Worm (Caenorhabditis elegans) whole organism, late embryonic: ENCODE data around the gene nlp-13.
A peak's percentile ranks its signal among the peaks of the same experiment; 100 is the strongest.

Source experiments
- C08G9.2 ChIP-seq: sonication (generic microtip); optimal IDR thresholded peaks from 2 replicates; lab custom pipeline; 2016; ENCODE audit warnings: mild to moderate bottlenecking, missing genetic modification characterization, moderate library complexity, missing compliant biosample characterization
- K02D7.2 ChIP-seq: sonication (generic microtip); optimal IDR thresholded peaks from 2 replicates; lab custom pipeline; 2017; ENCODE audit warnings: mild to moderate bottlenecking, missing genetic modification characterization, missing compliant biosample characterization
- T23F11.4 ChIP-seq: fragments of 200-800 bp; sonication (Bioruptor generic); optimal IDR thresholded peaks from 2 replicates; lab custom pipeline; 2018; ENCODE audit warnings: mild to moderate bottlenecking, missing genetic modification characterization, missing compliant biosample characterization
- Y22D7AL.16 ChIP-seq: sonication (generic microtip); optimal IDR thresholded peaks from 2 replicates; lab custom pipeline; 2016; ENCODE audit warnings: missing genetic modification characterization, missing compliant biosample characterization
- ahr-1 ChIP-seq: sonication (generic microtip); optimal IDR thresholded peaks from 2 replicates; lab custom pipeline; 2016; ENCODE audit warnings: missing genetic modification characterization, missing compliant biosample characterization
- ama-1 ChIP-seq: fragments of 150-350 bp; optimal IDR thresholded peaks from 2 replicates; lab custom pipeline; 2014
- ceh-34 ChIP-seq: sonication (generic microtip); optimal IDR thresholded peaks from 2 replicates; lab custom pipeline; 2016; ENCODE audit warnings: mild to moderate bottlenecking, missing genetic modification characterization, missing compliant biosample characterization
- ceh-45 ChIP-seq: fragments of 200-800 bp; sonication (Bioruptor generic); IDR thresholded peaks from 2 replicates; pipeline ENCODE4 v1.3.6; 2022; ENCODE audit warnings: missing genetic modification reagents, missing genetic modification characterization, missing compliant biosample characterization
- ceh-48 ChIP-seq: sonication (generic microtip); optimal IDR thresholded peaks from 2 replicates; lab custom pipeline; 2016; ENCODE audit warnings: missing genetic modification characterization, inconsistent platforms, missing compliant biosample characterization
- dmd-4 ChIP-seq: sonication (generic microtip); optimal IDR thresholded peaks from 2 replicates; lab custom pipeline; 2016; ENCODE audit warnings: borderline replicate concordance, missing genetic modification characterization, missing compliant biosample characterization
- elt-2 ChIP-seq: sonication (generic microtip); optimal IDR thresholded peaks from 2 replicates; lab custom pipeline; 2016; ENCODE audit warnings: missing genetic modification reagents, missing genetic modification characterization, missing compliant biosample characterization
- elt-4 ChIP-seq: sonication (generic microtip); optimal IDR thresholded peaks from 2 replicates; lab custom pipeline; 2016; ENCODE audit warnings: missing genetic modification characterization, missing compliant biosample characterization
- ets-4 ChIP-seq: sonication (generic microtip); optimal IDR thresholded peaks from 2 replicates; lab custom pipeline; 2016; ENCODE audit warnings: missing genetic modification characterization, missing compliant biosample characterization
- fax-1 ChIP-seq: sonication (generic microtip); optimal IDR thresholded peaks from 2 replicates; lab custom pipeline; 2016; ENCODE audit warnings: missing genotype, missing genetic modification characterization, missing compliant biosample characterization
- fkh-10 ChIP-seq: fragments of 150-350 bp; optimal IDR thresholded peaks from 2 replicates; lab custom pipeline; 2014; ENCODE audit warnings: missing biosample characterization, missing genetic modification reagents, missing genetic modification characterization
- fkh-6 ChIP-seq: sonication (generic microtip); optimal IDR thresholded peaks from 2 replicates; lab custom pipeline; 2016; ENCODE audit warnings: missing genetic modification characterization, missing compliant biosample characterization
- hlh-15 ChIP-seq: sonication (generic microtip); optimal IDR thresholded peaks from 2 replicates; lab custom pipeline; 2016; ENCODE audit warnings: missing genetic modification characterization, missing compliant biosample characterization
- hlh-30 ChIP-seq: sonication (generic microtip); optimal IDR thresholded peaks from 2 replicates; lab custom pipeline; 2017; ENCODE audit warnings: antibody characterized with exemption, missing genetic modification characterization, missing compliant biosample characterization; ENCODE audit not compliant: insufficient read depth
- lim-6 ChIP-seq: sonication (generic microtip); optimal IDR thresholded peaks from 2 replicates; lab custom pipeline; 2016; ENCODE audit warnings: missing genetic modification characterization, missing compliant biosample characterization
- lin-11 ChIP-seq: fragments of 200-800 bp; sonication (Bioruptor generic); optimal IDR thresholded peaks from 2 replicates; lab custom pipeline; 2018; ENCODE audit warnings: mild to moderate bottlenecking, missing genetic modification characterization, missing compliant biosample characterization
- madf-2 ChIP-seq: sonication (generic microtip); optimal IDR thresholded peaks from 2 replicates; lab custom pipeline; 2017; ENCODE audit warnings: missing genetic modification characterization, missing compliant biosample characterization
- mec-3 ChIP-seq: sonication (generic microtip); optimal IDR thresholded peaks from 2 replicates; lab custom pipeline; 2016; ENCODE audit warnings: borderline replicate concordance, missing genetic modification characterization, missing compliant biosample characterization
- nfya-1 ChIP-seq: sonication (generic microtip); optimal IDR thresholded peaks from 2 replicates; lab custom pipeline; 2017; ENCODE audit warnings: missing genetic modification characterization, mild to moderate bottlenecking, missing compliant biosample characterization, antibody characterized with exemption, moderate library complexity
- nhr-11 ChIP-seq: fragments of 150-350 bp; optimal IDR thresholded peaks from 2 replicates; lab custom pipeline; 2014; ENCODE audit warnings: missing biosample characterization, missing genetic modification characterization
- nhr-232 ChIP-seq: sonication (generic microtip); optimal IDR thresholded peaks from 2 replicates; lab custom pipeline; 2016; ENCODE audit warnings: missing genetic modification characterization, missing compliant biosample characterization
- npax-4 ChIP-seq: sonication (generic microtip); optimal IDR thresholded peaks from 2 replicates; lab custom pipeline; 2016; ENCODE audit warnings: missing genetic modification characterization, missing compliant biosample characterization
- pha-4 ChIP-seq: fragments of 150-350 bp; optimal IDR thresholded peaks from 2 replicates; lab custom pipeline; 2018; ENCODE audit warnings: missing biosample characterization, missing genetic modification reagents, missing genetic modification characterization
- pqm-1 ChIP-seq: sonication (generic microtip); optimal IDR thresholded peaks from 2 replicates; lab custom pipeline; 2016; ENCODE audit warnings: missing genetic modification characterization, missing compliant biosample characterization
- ref-2 ChIP-seq: sonication (generic microtip); optimal IDR thresholded peaks from 2 replicates; lab custom pipeline; 2016; ENCODE audit warnings: missing genetic modification characterization, missing compliant biosample characterization
- sdc-2 ChIP-seq: sonication (generic microtip); optimal IDR thresholded peaks from 2 replicates; lab custom pipeline; 2016; ENCODE audit warnings: missing genotype, missing genetic modification characterization, missing compliant biosample characterization
- sox-2 ChIP-seq: fragments of 200-800 bp; sonication (Bioruptor generic); IDR thresholded peaks from 2 replicates; pipeline ENCODE4 v1.3.6; 2022; ENCODE audit warnings: missing genetic modification reagents, missing genetic modification characterization, missing compliant biosample characterization
- syd-9 ChIP-seq: sonication (generic microtip); optimal IDR thresholded peaks from 2 replicates; lab custom pipeline; 2016; ENCODE audit warnings: mild to moderate bottlenecking, missing genetic modification characterization, moderate library complexity, missing compliant biosample characterization
- tbx-2 ChIP-seq: sonication (generic microtip); optimal IDR thresholded peaks from 2 replicates; lab custom pipeline; 2016; ENCODE audit warnings: missing genetic modification characterization, missing compliant biosample characterization
- tbx-7 ChIP-seq: sonication (generic microtip); optimal IDR thresholded peaks from 2 replicates; lab custom pipeline; 2016; ENCODE audit warnings: missing genotype, missing genetic modification characterization, missing compliant biosample characterization
- ttx-3 ChIP-seq: sonication (generic microtip); optimal IDR thresholded peaks from 2 replicates; lab custom pipeline; 2016; ENCODE audit warnings: missing genetic modification reagents, missing genetic modification characterization, missing compliant biosample characterization
- unc-3 ChIP-seq, 2 experiments: fragments of 200-800 bp in 1 of 2; sonication (Bioruptor generic) in 1 of 2; sonication (generic microtip) in 1 of 2; conservative IDR thresholded peaks in 1 of 2; optimal IDR thresholded peaks in 1 of 2; 2 replicates each; pipeline versions ENCODE4 v1.3.6 to Lab custom; 2016 to 2022; ENCODE audit warnings: missing compliant biosample characterization in 2 of 2, missing genetic modification characterization in 2 of 2, missing genetic modification reagents in 1 of 2
- unc-55 ChIP-seq: sonication (generic microtip); optimal IDR thresholded peaks from 2 replicates; lab custom pipeline; 2017; ENCODE audit warnings: missing biosample characterization, missing genetic modification reagents, missing genetic modification characterization
- zip-5 ChIP-seq: sonication (generic microtip); optimal IDR thresholded peaks from 2 replicates; lab custom pipeline; 2016; ENCODE audit warnings: missing genetic modification characterization, missing compliant biosample characterization
- ztf-16 ChIP-seq: sonication (generic microtip); optimal IDR thresholded peaks from 2 replicates; lab custom pipeline; 2017; ENCODE audit warnings: missing genetic modification characterization, missing compliant biosample characterization

The nlp-13 gene

DNA sequence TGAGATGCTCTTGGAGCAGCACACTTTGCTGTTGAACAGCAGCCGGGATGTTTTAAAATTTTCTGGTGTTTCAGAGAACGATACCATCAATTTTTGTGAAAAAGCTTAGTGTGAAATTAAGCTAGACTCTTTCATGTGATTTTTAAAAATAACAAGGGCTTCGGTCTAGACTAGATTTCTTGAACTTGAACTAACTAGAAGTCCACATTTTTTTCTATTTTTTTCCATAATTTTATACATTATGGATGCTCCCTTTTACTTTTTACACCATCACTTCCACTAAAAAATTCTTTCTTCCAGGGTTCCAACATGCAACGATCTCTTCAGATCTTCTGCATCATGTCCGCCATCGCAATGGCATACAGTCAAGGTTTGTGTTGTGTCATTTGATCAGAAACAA lies at the start of gene nlp-13:
TSS of gene nlp-13 (plus strand) at position 301 of the 400 bp plus-strand sequence.
- TF ChIP-seq fkh-6 (tag; lab: Kevin White, UChicago) (no peak), ets-4 (tag; lab: Kevin White, UChicago) (no peak), unc-55 (GFP tag; lab: Kevin White, UChicago) (no peak), T23F11.4 (GFP tag; lab: Kevin White, UChicago) (no peak), nfya-1 (no peak)

DNA sequence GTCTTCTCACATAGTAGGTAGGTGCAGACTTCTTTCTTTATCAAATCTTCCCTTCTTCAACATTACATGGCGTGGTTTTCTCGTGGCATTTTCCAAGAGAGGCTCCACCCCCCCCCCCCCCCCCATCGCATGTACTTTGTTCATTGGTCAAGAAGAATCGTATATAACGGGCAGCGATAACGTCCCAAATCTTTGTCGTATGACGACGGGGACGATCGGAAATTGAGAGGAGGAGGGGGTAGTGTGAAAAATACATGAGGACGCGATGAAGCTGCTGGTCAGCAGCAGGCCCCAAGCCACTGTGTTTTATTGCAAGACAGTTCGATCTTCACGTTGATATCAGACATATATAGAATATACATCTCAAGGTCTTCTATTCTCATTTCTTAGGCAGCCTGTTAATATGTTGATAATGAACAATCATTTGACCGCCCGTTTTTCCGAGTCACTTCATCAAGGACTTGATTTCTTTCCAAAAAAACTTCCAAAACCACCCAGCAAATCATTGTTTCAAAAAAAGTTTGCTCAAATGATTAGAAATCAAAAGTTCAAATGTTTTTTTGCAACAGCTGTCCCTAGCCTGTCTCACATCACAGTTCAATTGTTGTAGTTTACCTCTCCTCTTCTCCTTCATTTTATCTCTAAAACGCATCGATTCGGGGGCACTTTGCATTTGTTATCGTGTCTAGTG lies 49.6 kb upstream of the nlp-13 start:
- TF ChIP-seq elt-2 (tag; lab: Kevin White, UChicago), result peak; percentile 6
- no peak for TF ChIP-seq Y22D7AL.16 (tag; lab: Kevin White, UChicago)
- TF ChIP-seq, all 69 proteins: peak for 1

DNA sequence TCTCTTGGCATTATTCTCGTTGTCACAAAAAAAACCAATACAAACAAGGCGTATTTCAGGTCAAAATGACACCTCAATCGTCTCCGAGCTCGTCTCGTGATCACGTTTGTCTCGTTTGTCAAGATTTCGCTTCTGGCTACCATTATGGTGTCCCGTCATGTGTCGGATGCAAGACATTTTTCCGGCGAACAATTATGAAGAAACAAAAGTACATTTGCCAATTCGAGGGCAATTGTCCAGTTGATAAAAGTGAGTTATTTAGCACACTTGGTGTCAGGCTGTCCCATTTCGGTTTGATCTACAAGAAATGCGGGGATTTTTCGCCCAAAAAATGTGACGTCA lies 49.1 kb upstream of the nlp-13 start, which contains the start of gene nhr-114:
TSS of gene nhr-114 (plus strand) at position 59 of the 342 bp plus-strand sequence.
- TF ChIP-seq tbx-2, result no peak
- no peak for TF ChIP-seq unc-3 (GFP tag; conservative IDR thresholded peaks at IDR 0.05; lab: Robert Waterston, UW)
- no peak for TF ChIP-seq unc-3 (tag; optimal IDR thresholded peaks at IDR 0.05; lab: Kevin White, UChicago)
- peak; percentile 22 for TF ChIP-seq hlh-30 (tag; lab: Kevin White, UChicago)

DNA sequence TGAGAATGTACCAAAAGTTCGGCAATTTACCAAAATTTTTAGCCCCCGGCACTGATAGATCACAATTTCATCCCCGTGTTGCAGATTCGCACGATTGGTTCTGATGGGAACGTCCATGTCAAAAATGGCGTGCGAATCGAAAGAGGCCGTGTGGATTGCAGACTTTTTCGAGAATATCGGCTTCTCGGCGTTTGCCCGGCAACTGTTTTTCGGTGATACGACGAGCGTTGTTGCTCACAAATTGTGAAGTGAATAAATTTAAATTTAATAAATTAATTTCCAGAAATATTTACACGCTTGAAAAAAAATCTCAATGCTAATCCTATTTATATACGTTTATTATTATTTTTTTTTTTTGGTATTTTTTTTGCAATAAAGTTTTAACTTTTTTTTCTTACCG lies 46.6 kb upstream of the nlp-13 start:
- no peak for TF ChIP-seq ahr-1
- TF ChIP-seq C08G9.2 (tag; lab: Kevin White, UChicago), result no peak
- no peak for TF ChIP-seq tbx-7
- TF ChIP-seq npax-4 (tag; lab: Kevin White, UChicago), result no peak
- TF ChIP-seq ztf-16 (tag; lab: Kevin White, UChicago), result no peak

DNA sequence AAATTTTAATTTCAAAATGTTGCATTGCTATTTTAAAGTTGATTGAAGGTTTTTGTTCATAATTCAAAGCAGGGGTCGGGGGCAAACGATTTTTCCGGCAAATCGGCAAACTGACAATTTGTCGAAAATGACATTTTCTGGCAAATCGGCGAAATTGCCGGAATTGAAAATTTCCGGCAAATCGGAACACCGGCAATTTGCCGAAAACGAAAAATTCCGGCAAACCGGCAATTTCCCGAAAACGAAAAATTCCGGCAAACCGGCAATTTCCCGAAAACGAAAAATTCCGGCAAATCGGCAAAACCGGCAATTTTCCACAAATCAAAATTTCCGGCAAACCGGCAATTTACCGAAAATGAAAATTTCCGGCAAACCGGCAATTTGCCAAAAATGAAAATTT lies 46.0 kb upstream of the nlp-13 start:
- no peak for TF ChIP-seq ama-1 (lab: Kevin White, UChicago)
- no peak for TF ChIP-seq tbx-7
- TF ChIP-seq nhr-232 (tag; lab: Kevin White, UChicago), result no peak
- TF ChIP-seq ref-2, result no peak
- TF ChIP-seq pha-4 (tag; lab: Kevin White, UChicago), result no peak
- TF ChIP-seq T23F11.4 (GFP tag; lab: Kevin White, UChicago), result no peak
- TF ChIP-seq hlh-15, result no peak
- no peak for TF ChIP-seq nhr-11 (tag; lab: Kevin White, UChicago)
- TF ChIP-seq ahr-1, result no peak
- no peak for TF ChIP-seq fax-1 (tag; lab: Kevin White, UChicago)
- no peak for TF ChIP-seq fkh-10 (GFP tag; lab: Kevin White, UChicago)
- no peak for TF ChIP-seq unc-55 (GFP tag; lab: Kevin White, UChicago)
- TF ChIP-seq ztf-16 (tag; lab: Kevin White, UChicago), result no peak
- no peak for TF ChIP-seq zip-5 (tag; lab: Kevin White, UChicago)
- no peak for TF ChIP-seq pqm-1
- TF ChIP-seq dmd-4, result no peak

DNA sequence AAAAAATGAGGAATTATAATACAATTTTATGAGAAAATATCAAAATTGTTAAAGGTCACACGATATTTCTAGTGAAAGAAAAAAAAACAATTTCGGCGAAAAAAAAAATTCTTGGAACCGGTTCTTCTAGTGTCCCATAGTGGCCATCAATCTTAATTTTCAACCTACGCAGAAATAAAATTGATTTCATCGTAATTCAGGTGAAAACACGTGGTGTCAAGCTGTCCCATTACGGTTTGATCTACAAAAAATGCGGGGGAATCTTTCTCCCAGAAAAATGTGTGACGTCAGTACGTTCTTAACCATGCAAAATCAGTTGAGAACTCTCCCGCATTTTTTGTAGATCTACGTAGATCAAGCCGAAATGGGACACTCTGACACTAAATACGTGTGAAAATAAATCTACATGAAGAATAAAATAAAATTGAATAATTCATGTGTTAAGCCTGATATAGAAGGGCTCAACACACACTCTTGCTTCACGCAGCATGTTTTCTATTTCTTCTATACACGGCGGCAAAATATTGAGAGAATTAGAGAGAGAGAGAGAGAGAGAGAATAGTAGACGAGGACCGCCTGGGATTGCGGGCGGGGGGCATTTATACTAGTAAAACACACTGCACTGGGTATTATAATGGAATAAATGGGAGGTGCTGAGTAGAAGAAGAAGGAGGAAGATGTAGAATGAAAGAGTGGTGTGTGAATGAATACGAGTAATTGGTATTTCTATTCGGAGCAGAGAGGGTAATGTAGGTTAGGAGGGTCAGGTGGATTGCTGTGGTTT lies 43.3 kb upstream of the nlp-13 start:
- TF ChIP-seq ceh-34 (tag; lab: Kevin White, UChicago) (peak; percentile 10), syd-9 (tag; lab: Kevin White, UChicago) (no peak), mec-3 (tag; lab: Kevin White, UChicago) (no peak), ahr-1 (no peak), nfya-1 (peak; percentile 38), tbx-2 (peak; percentile 10), sox-2 (peak; percentile 21; the same call in 1 of the 2 replicates), elt-4 (tag; lab: Kevin White, UChicago) (no peak), ceh-48 (tag; lab: Kevin White, UChicago) (no peak), lin-11 (tag; lab: Kevin White, UChicago) (no peak), ttx-3 (tag; lab: Kevin White, UChicago) (no peak), K02D7.2 (tag; lab: Kevin White, UChicago) (no peak), T23F11.4 (GFP tag; lab: Kevin White, UChicago) (no peak), pqm-1 (no peak), fax-1 (tag; lab: Kevin White, UChicago) (peak; percentile 10), sdc-2 (tag; lab: Kevin White, UChicago) (no peak), madf-2 (tag; lab: Kevin White, UChicago) (no peak), lim-6 (no peak), pha-4 (tag; lab: Kevin White, UChicago) (no peak), unc-3 (GFP tag; conservative IDR thresholded peaks at IDR 0.05; lab: Robert Waterston, UW) (no peak), unc-3 (tag; optimal IDR thresholded peaks at IDR 0.05; lab: Kevin White, UChicago) (no peak), ref-2 (no peak), nhr-232 (tag; lab: Kevin White, UChicago) (no peak), ceh-45 (no peak)
